Worm (Caenorhabditis elegans) whole organism, young adult: ENCODE results near the gene tag-52.

ENCODE experiments used
- B0035.1 ChIP-seq: sonication (generic microtip); optimal IDR thresholded peaks from 2 replicates; lab custom pipeline; 2016; ENCODE audit warnings: missing genetic modification characterization, mild to moderate bottlenecking, missing compliant biosample characterization, missing genotype, missing genetic modification reagents
- F23B12.7 ChIP-seq: sonication (generic microtip); optimal IDR thresholded peaks from 2 replicates; lab custom pipeline; 2017; ENCODE audit warnings: missing genetic modification characterization, mild to moderate bottlenecking, missing compliant biosample characterization, antibody characterized with exemption, moderate library complexity; ENCODE audit not compliant: insufficient read depth
- F55B11.4 ChIP-seq: sonication (generic microtip); optimal IDR thresholded peaks from 2 replicates; lab custom pipeline; 2016; ENCODE audit warnings: missing compliant biosample characterization, missing genetic modification characterization, borderline replicate concordance; ENCODE audit not compliant: insufficient read depth
- K12H6.12 ChIP-seq: fragments of 200-800 bp; sonication (Bioruptor generic); optimal IDR thresholded peaks from 2 replicates; lab custom pipeline; 2018; ENCODE audit warnings: mild to moderate bottlenecking, missing genetic modification characterization, missing compliant biosample characterization
- Y53F4B.3 ChIP-seq: fragments of 200-800 bp; sonication (Bioruptor generic); IDR thresholded peaks from 2 replicates; pipeline ENCODE4 v1.3.6; 2022; ENCODE audit warnings: missing genetic modification reagents, missing genetic modification characterization, missing compliant biosample characterization
- Y95B8A.8 ChIP-seq: fragments of 200-800 bp; sonication (Bioruptor generic); IDR thresholded peaks from 2 replicates; pipeline ENCODE4 v1.3.6; 2022; ENCODE audit warnings: missing genetic modification reagents, missing genetic modification characterization, missing compliant biosample characterization
- ama-1 ChIP-seq, 3 experiments: fragments of 150-350 bp in 1 of 3; sonication (generic microtip) in 2 of 3; optimal IDR thresholded peaks; 2 replicates each; lab custom pipeline; 2014 to 2018; ENCODE audit warnings: missing biosample characterization in 2 of 3, missing genetic modification characterization in 2 of 3, missing genetic modification reagents in 2 of 3
- aptf-2 ChIP-seq: fragments of 200-800 bp; sonication (Bioruptor generic); conservative IDR thresholded peaks from 2 replicates; pipeline ENCODE4 v1.3.6; 2022; ENCODE audit warnings: missing genetic modification reagents, missing genetic modification characterization, missing compliant biosample characterization
- atf-7 ChIP-seq: sonication (generic microtip); optimal IDR thresholded peaks from 2 replicates; lab custom pipeline; 2017; ENCODE audit warnings: mild to moderate bottlenecking, missing genetic modification characterization, missing compliant biosample characterization
- athp-1 ChIP-seq: sonication (generic microtip); optimal IDR thresholded peaks from 2 replicates; lab custom pipeline; 2017; ENCODE audit warnings: mild to moderate bottlenecking, missing genetic modification characterization, missing compliant biosample characterization
- cebp-2 ChIP-seq: fragments of 200-800 bp; sonication (Bioruptor generic); IDR thresholded peaks from 2 replicates; pipeline ENCODE4 v1.3.6; 2022; ENCODE audit warnings: missing genetic modification characterization, missing compliant biosample characterization
- ceh-100 ChIP-seq: fragments of 200-800 bp; sonication (Bioruptor generic); IDR thresholded peaks from 2 replicates; pipeline ENCODE4 v1.3.6; 2022; ENCODE audit warnings: missing genetic modification reagents, missing genetic modification characterization, missing compliant biosample characterization
- ceh-79 ChIP-seq: sonication (generic microtip); optimal IDR thresholded peaks from 2 replicates; lab custom pipeline; 2017; ENCODE audit warnings: mild to moderate bottlenecking, missing genetic modification characterization, missing compliant biosample characterization
- egrh-3 ChIP-seq: fragments of 200-800 bp; sonication (Bioruptor generic); IDR thresholded peaks from 2 replicates; pipeline ENCODE4 v1.3.6; 2022; ENCODE audit warnings: missing genetic modification reagents, missing genetic modification characterization, missing compliant biosample characterization
- ets-4 ChIP-seq: fragments of 200-800 bp; sonication (Bioruptor generic); optimal IDR thresholded peaks from 2 replicates; lab custom pipeline; 2018; ENCODE audit warnings: mild to moderate bottlenecking, missing genetic modification characterization, missing compliant biosample characterization
- fkh-3 ChIP-seq: sonication (generic microtip); optimal IDR thresholded peaks from 2 replicates; lab custom pipeline; 2016; ENCODE audit warnings: mild to moderate bottlenecking, missing genetic modification characterization, missing compliant biosample characterization
- him-1 ChIP-seq: sonication (generic microtip); optimal IDR thresholded peaks from 2 replicates; lab custom pipeline; 2016; ENCODE audit warnings: missing genotype, missing genetic modification reagents, missing genetic modification characterization, missing compliant biosample characterization
- hlh-12 ChIP-seq: sonication (generic microtip); optimal IDR thresholded peaks from 2 replicates; lab custom pipeline; 2016; ENCODE audit warnings: missing genetic modification characterization, missing compliant biosample characterization
- hsf-1 ChIP-seq: fragments of 200-800 bp; sonication (Bioruptor generic); IDR thresholded peaks from 2 replicates; pipeline ENCODE4 v1.3.6; 2022; ENCODE audit warnings: missing genetic modification reagents, missing genetic modification characterization, missing compliant biosample characterization
- lin-26 ChIP-seq: fragments of 200-800 bp; sonication (Bioruptor generic); IDR thresholded peaks from 2 replicates; pipeline ENCODE4 v1.3.6; 2022; ENCODE audit warnings: missing genetic modification reagents, missing genetic modification characterization, missing compliant biosample characterization
- lin-35 ChIP-seq, 3 experiments: fragments of 150-350 bp in 2 of 3; sonication (generic microtip) in 1 of 3; optimal IDR thresholded peaks; 2 replicates each; lab custom pipeline; 2014 to 2018; ENCODE audit warnings: missing biosample characterization in 3 of 3, missing genetic modification characterization in 3 of 3, missing genetic modification reagents in 3 of 3
- lir-1 ChIP-seq: fragments of 200-800 bp; sonication (Bioruptor generic); conservative IDR thresholded peaks from 2 replicates; pipeline ENCODE4 v1.3.6; 2022; ENCODE audit warnings: missing genetic modification reagents, missing genetic modification characterization, missing compliant biosample characterization
- lsl-1 ChIP-seq: fragments of 200-800 bp; sonication (Bioruptor generic); optimal IDR thresholded peaks from 2 replicates; lab custom pipeline; 2018; ENCODE audit warnings: mild to moderate bottlenecking, missing genetic modification characterization, moderate library complexity, missing compliant biosample characterization
- lsy-27 ChIP-seq: sonication (generic microtip); optimal IDR thresholded peaks from 2 replicates; lab custom pipeline; 2017; ENCODE audit warnings: missing genetic modification characterization, mild to moderate bottlenecking, missing compliant biosample characterization, antibody characterized with exemption, missing genotype, borderline replicate concordance; ENCODE audit not compliant: insufficient read depth
- mcd-1 ChIP-seq: fragments of 200-800 bp; sonication (Bioruptor generic); IDR thresholded peaks from 2 replicates; pipeline ENCODE4 v1.3.6; 2022; ENCODE audit warnings: missing genetic modification reagents, missing genetic modification characterization, missing compliant biosample characterization
- mel-28 ChIP-seq: sonication (generic microtip); optimal IDR thresholded peaks from 2 replicates; lab custom pipeline; 2016; ENCODE audit warnings: borderline replicate concordance, mild to moderate bottlenecking, missing genetic modification characterization, missing compliant biosample characterization
- nhr-27 ChIP-seq: fragments of 200-800 bp; sonication (Bioruptor generic); optimal IDR thresholded peaks from 2 replicates; lab custom pipeline; 2018; ENCODE audit warnings: mild to moderate bottlenecking, missing genetic modification characterization, moderate library complexity, missing compliant biosample characterization
- nhr-90 ChIP-seq: sonication (generic microtip); optimal IDR thresholded peaks from 2 replicates; lab custom pipeline; 2016; ENCODE audit warnings: missing genotype, mild to moderate bottlenecking, missing genetic modification characterization, missing compliant biosample characterization
- pbrm-1 ChIP-seq: fragments of 200-800 bp; sonication (Bioruptor generic); IDR thresholded peaks from 2 replicates; pipeline ENCODE4 v1.3.6; 2022; ENCODE audit warnings: missing genetic modification reagents, missing genetic modification characterization, missing compliant biosample characterization
- pha-4 ChIP-seq: fragments of 150-350 bp; sonication (generic microtip); optimal IDR thresholded peaks from 2 replicates; lab custom pipeline; 2014; ENCODE audit warnings: missing biosample characterization, missing genetic modification reagents, missing genetic modification characterization
- rcor-1 ChIP-seq: fragments of 200-800 bp; sonication (Bioruptor generic); IDR thresholded peaks from 2 replicates; pipeline ENCODE4 v1.3.6; 2022; ENCODE audit warnings: missing genetic modification reagents, missing genetic modification characterization, missing compliant biosample characterization
- rec-8 ChIP-seq, 2 experiments: sonication (generic microtip); optimal IDR thresholded peaks; 2 replicates each; lab custom pipeline; 2016; ENCODE audit warnings: mild to moderate bottlenecking in 2 of 2, missing genetic modification characterization in 2 of 2, missing genetic modification reagents in 2 of 2, missing genotype in 2 of 2, missing biosample characterization in 1 of 2, missing compliant biosample characterization in 1 of 2, moderate library complexity in 1 of 2
- sdz-38 ChIP-seq: sonication (generic microtip); optimal IDR thresholded peaks from 2 replicates; lab custom pipeline; 2016; ENCODE audit warnings: missing genotype, missing genetic modification characterization, missing compliant biosample characterization
- somi-1 ChIP-seq: fragments of 200-800 bp; sonication (Bioruptor generic); optimal IDR thresholded peaks from 2 replicates; lab custom pipeline; 2018; ENCODE audit warnings: mild to moderate bottlenecking, missing genetic modification characterization, missing compliant biosample characterization
- sptf-2 ChIP-seq: fragments of 200-800 bp; sonication (Bioruptor generic); optimal IDR thresholded peaks from 2 replicates; lab custom pipeline; 2018; ENCODE audit warnings: mild to moderate bottlenecking, missing genetic modification characterization, missing compliant biosample characterization
- tbp1 ChIP-seq: fragments of 200-800 bp; sonication (Bioruptor generic); optimal IDR thresholded peaks from 2 replicates; lab custom pipeline; 2018; ENCODE audit warnings: mild to moderate bottlenecking, missing genetic modification characterization, missing compliant biosample characterization
- zfh-2 ChIP-seq: fragments of 200-800 bp; sonication (Bioruptor generic); conservative IDR thresholded peaks from 2 replicates; pipeline ENCODE4 v1.3.6; 2022; ENCODE audit warnings: missing genetic modification reagents, missing genetic modification characterization, missing compliant biosample characterization
- ztf-22 ChIP-seq: fragments of 200-800 bp; sonication (Bioruptor generic); optimal IDR thresholded peaks from 2 replicates; lab custom pipeline; 2018; ENCODE audit warnings: mild to moderate bottlenecking, missing genetic modification characterization, moderate library complexity, missing compliant biosample characterization
- ztf-25 ChIP-seq: fragments of 200-800 bp; sonication (Bioruptor generic); IDR thresholded peaks from 2 replicates; pipeline ENCODE4 v1.3.6; 2022; ENCODE audit warnings: missing genetic modification reagents, missing genetic modification characterization, missing compliant biosample characterization
- ztf-28 ChIP-seq: fragments of 200-800 bp; sonication (Bioruptor generic); IDR thresholded peaks from 2 replicates; pipeline ENCODE4 v1.3.6; 2022; ENCODE audit warnings: missing genetic modification reagents, missing genetic modification characterization, missing compliant biosample characterization
- ztf-3 ChIP-seq: fragments of 200-800 bp; sonication (Bioruptor generic); optimal IDR thresholded peaks from 2 replicates; lab custom pipeline; 2018; ENCODE audit warnings: mild to moderate bottlenecking, missing genetic modification characterization, missing compliant biosample characterization

Gene tag-52

DNA sequence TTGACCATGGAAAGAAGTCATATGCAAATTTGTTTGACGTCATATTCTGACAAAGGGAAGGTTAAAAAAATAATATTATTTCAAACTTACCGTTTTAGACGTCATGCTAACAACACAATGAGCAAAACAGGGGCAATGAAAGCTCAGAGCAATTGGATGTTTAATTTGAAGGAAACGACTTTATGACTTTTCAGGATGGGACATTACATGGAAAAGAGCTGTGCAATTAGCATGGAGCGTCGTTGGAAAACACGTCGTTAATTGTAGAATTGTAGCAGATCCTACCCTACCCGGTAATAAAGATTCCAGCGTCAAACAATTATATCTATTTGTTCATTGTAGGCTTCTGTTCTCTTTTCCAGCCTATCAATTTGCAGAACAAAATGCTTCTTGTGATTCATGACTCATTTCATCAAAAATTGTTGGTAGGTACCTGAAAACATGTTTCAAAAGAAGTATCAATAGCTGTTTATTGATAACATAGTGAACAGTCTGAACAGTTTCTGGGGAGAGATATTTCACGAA lies 4.7 kb downstream of the tag-52 start, which contains the start of gene ceh-63:
Gene ceh-63, minus strand, starts transcription at position 475 of the 525 bp plus-strand sequence.
- TF ChIP-seq Y53F4B.3 (GFP tag; lab: Robert Waterston, UW) (no peak), B0035.1 (tag; lab: Kevin White, UChicago) (no peak)

ce11 chrX:3671998-3672397 lies 6.4 kb downstream of the tag-52 start, which contains the start of gene C02F12.5:
Gene C02F12.5, minus strand, starts transcription at chrX:3672098.
- TF ChIP-seq nhr-90: no peak
- no peak for TF ChIP-seq K12H6.12 (tag; lab: Kevin White, UChicago)
- TF ChIP-seq mel-28 (tag; lab: Kevin White, UChicago): no peak
- no peak for TF ChIP-seq nhr-27
- no peak for TF ChIP-seq lsl-1 (GFP tag; lab: Kevin White, UChicago)
- no peak for TF ChIP-seq rec-8 (tag; optimal IDR thresholded peaks at IDR 0.05; lab: Kevin White, UChicago)
- no peak for TF ChIP-seq lsy-27
- TF ChIP-seq Y53F4B.3 (GFP tag; lab: Robert Waterston, UW): no peak
- TF ChIP-seq pha-4: no peak
- no peak for TF ChIP-seq ets-4 (GFP tag; lab: Kevin White, UChicago)

- TF ChIP-seq fkh-3 (no peak), hlh-12 (tag; lab: Kevin White, UChicago) (no peak), atf-7 (tag; lab: Kevin White, UChicago) (no peak), somi-1 (GFP tag; lab: Kevin White, UChicago) (no peak), Y95B8A.8 (GFP tag; lab: Robert Waterston, UW) (no peak), ztf-22 (GFP tag; lab: Kevin White, UChicago) (no peak), him-1 (tag; lab: Kevin White, UChicago) (no peak), ztf-25 (GFP tag; lab: Robert Waterston, UW) (no peak), lin-35 (GFP tag; optimal IDR thresholded peaks at IDR 0.05; lab: Kevin White, UChicago) (no peak), ztf-3 (GFP tag; lab: Kevin White, UChicago) (no peak), F23B12.7 (no peak), mcd-1 (no peak), hsf-1 (GFP tag; lab: Robert Waterston, UW) (no peak), ceh-100 (GFP tag; lab: Robert Waterston, UW) (no peak), pbrm-1 (no peak), lin-26 (GFP tag; lab: Robert Waterston, UW) (no peak), zfh-2 (GFP tag; lab: Robert Waterston, UW) (no peak), ets-4 (GFP tag; lab: Kevin White, UChicago) (no peak), ceh-79 (tag; lab: Kevin White, UChicago) (no peak), sptf-2 (no peak)
These were observed 9.5 kb downstream of the tag-52 start, which contains the start of gene snet-1 for ce11 chrX:3668842-3669241. Gene snet-1, minus strand, starts transcription at chrX:3668942.

DNA sequence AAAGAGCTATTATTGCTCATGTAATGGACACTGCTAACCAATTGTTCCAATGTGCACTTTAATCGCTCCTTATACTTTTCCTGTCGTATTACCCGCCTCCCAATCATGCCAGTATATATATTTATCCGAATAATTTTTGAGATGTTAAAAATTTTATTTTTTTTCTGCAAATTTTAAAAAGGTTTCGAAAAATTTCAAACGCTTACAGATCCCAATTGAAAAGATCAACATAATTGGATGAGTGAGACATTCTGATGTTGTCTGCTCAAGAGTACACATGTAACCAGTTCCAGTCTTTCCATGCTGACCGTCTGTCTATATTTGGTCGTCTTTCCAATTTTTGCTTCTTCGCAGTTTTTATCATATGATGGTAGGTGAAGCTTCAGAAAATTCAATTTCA lies 19.2 kb downstream of the tag-52 start, which contains the start of gene R11G1.1:
Gene R11G1.1, plus strand, starts transcription at position 301 of the 400 bp plus-strand sequence.
- TF ChIP-seq cebp-2 (GFP tag; lab: Robert Waterston, UW): no peak
- no peak for TF ChIP-seq mcd-1
- TF ChIP-seq aptf-2 (GFP tag; lab: Robert Waterston, UW): no peak
- TF ChIP-seq F55B11.4 (tag; lab: Kevin White, UChicago): no peak
- no peak for TF ChIP-seq ama-1 (optimal IDR thresholded peaks at IDR 0.05; lab: Kevin White, UChicago)
- TF ChIP-seq ama-1 (GFP tag; optimal IDR thresholded peaks at IDR 0.05; lab: Kevin White, UChicago): no peak
- TF ChIP-seq sdz-38 (tag; lab: Kevin White, UChicago): no peak
- TF ChIP-seq ets-4 (GFP tag; lab: Kevin White, UChicago): no peak
- no peak for TF ChIP-seq lir-1 (GFP tag; lab: Robert Waterston, UW)
- no peak for TF ChIP-seq tbp1 (GFP tag; lab: Kevin White, UChicago)
- TF ChIP-seq Y53F4B.3 (GFP tag; lab: Robert Waterston, UW): no peak
- TF ChIP-seq rcor-1 (GFP tag; lab: Robert Waterston, UW): no peak
- TF ChIP-seq egrh-3 (GFP tag; lab: Robert Waterston, UW): no peak
- TF ChIP-seq athp-1: no peak
- no peak for TF ChIP-seq ztf-28 (GFP tag; lab: Robert Waterston, UW)
- no peak for TF ChIP-seq ztf-22 (GFP tag; lab: Kevin White, UChicago)
- TF ChIP-seq, all 124 proteins: peak for 0
